Worm (Caenorhabditis elegans): ENCODE results near the gene idh-1.

idh-1 gene

DNA sequence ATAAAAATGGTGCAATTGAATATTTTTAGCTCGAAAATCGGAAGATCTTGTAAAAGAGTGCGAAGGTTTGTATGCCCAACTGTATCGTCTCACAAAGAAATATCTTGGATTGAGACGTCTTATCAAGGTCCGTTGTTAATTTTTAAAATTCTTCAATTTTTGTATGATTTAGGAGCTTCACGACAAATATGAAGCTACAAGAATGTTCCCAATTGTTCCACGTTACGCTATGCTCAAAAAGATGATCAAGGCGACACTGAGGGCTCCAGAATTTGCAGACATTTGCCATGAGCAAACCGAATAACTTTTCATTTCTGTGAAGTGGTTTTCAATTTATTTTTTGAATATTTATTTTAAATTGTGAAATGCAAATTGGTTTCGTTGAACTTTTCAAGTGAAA lies 2.2 kb downstream of the idh-1 start (continued):
- TF ChIP-seq lin-54 (GFP tag; optimal IDR thresholded peaks at IDR 0.05): peak; percentile 27
- TF ChIP-seq Y95B8A.8 (GFP tag; IDR thresholded peaks at IDR 0.05): peak; percentile 88
- TF ChIP-seq madf-3 (GFP tag; IDR thresholded peaks at IDR 0.05): peak; percentile 80
- TF ChIP-seq aptf-3 (GFP tag; IDR thresholded peaks at IDR 0.05): no peak
- peak; percentile 92 for TF ChIP-seq repo-1 (tag; optimal IDR thresholded peaks at IDR 0.05)
- TF ChIP-seq ztf-26 (tag; optimal IDR thresholded peaks at IDR 0.05): peak; percentile 57
- no peak for TF ChIP-seq ztf-18 (tag; optimal IDR thresholded peaks at IDR 0.05)
- no peak for TF ChIP-seq Y79H2A.3 (GFP tag; conservative IDR thresholded peaks at IDR 0.05)
- TF ChIP-seq hsf-1 (GFP tag; IDR thresholded peaks at IDR 0.05): peak; percentile 49; the same call in 1 of the 2 replicates
- TF ChIP-seq nfya-1 (tag; optimal IDR thresholded peaks at IDR 0.05; ENCODE audit: borderline replicate concordance, insufficient read depth): no peak
- no peak for TF ChIP-seq dpl-1 (GFP tag; optimal IDR thresholded peaks at IDR 0.05)
- TF ChIP-seq Y53G8AR.9 (GFP tag; conservative IDR thresholded peaks at IDR 0.05): peak; percentile 82
- TF ChIP-seq atf-7 (tag; optimal IDR thresholded peaks at IDR 0.05): peak; percentile 23
- TF ChIP-seq ekl-4 (GFP tag; IDR thresholded peaks at IDR 0.05): peak; percentile 78; the same call in 1 of the 2 replicates
- TF ChIP-seq athp-1 (tag; optimal IDR thresholded peaks at IDR 0.05): peak; percentile 24
- TF ChIP-seq nfya-2 (GFP tag; IDR thresholded peaks at IDR 0.05): no peak
- peak; percentile 17 for TF ChIP-seq ZK185.1 (tag; optimal IDR thresholded peaks at IDR 0.05; ENCODE audit: poor library complexity, severe bottlenecking)
- no peak for TF ChIP-seq F39B2.1 (GFP tag; IDR thresholded peaks at IDR 0.05)
- peak; percentile 6 for TF ChIP-seq lsl-1 (GFP tag; optimal IDR thresholded peaks at IDR 0.05)
- TF ChIP-seq ztf-6 (GFP tag; IDR thresholded peaks at IDR 0.05): no peak
- TF ChIP-seq egl-18 (GFP tag; IDR thresholded peaks at IDR 0.05): no peak
- TF ChIP-seq lin-26 (GFP tag; IDR thresholded peaks at IDR 0.05): peak; percentile 76
- no peak for TF ChIP-seq cebp-2 (GFP tag; IDR thresholded peaks at IDR 0.05)
- peak; percentile 53; the same call in 1 of the 2 replicates for TF ChIP-seq hmg-20 (GFP tag; IDR thresholded peaks at IDR 0.05)
- peak; percentile 89 for TF ChIP-seq ama-1 (optimal IDR thresholded peaks at IDR 0.05)
- TF ChIP-seq ama-1 (GFP tag; optimal IDR thresholded peaks at IDR 0.05): no peak
- no peak for TF ChIP-seq attf-5 (GFP tag; optimal IDR thresholded peaks at IDR 0.05)
- no peak for TF ChIP-seq snpc-4 (GFP tag; optimal IDR thresholded peaks at IDR 0.05)
- peak in 2 of 4 experiments; percentile 68 to 84 for TF ChIP-seq snpc-4 (tag; optimal IDR thresholded peaks at IDR 0.05)
- TF ChIP-seq K11D2.4 (GFP tag; IDR thresholded peaks at IDR 0.05): no peak
- TF ChIP-seq cebp-1 (GFP tag; IDR thresholded peaks at IDR 0.05): no peak
- peak; percentile 34 for TF ChIP-seq cebp-1 (tag; optimal IDR thresholded peaks at IDR 0.05)
- TF ChIP-seq F10E7.11 (tag; optimal IDR thresholded peaks at IDR 0.05): no peak
- no peak for TF ChIP-seq B0019.2 (GFP tag; conservative IDR thresholded peaks at IDR 0.05)
- peak; percentile 77 for TF ChIP-seq nfyb-1 (GFP tag; IDR thresholded peaks at IDR 0.05)
- TF ChIP-seq die-1 (tag; optimal IDR thresholded peaks at IDR 0.05): peak; percentile 32
- no peak for TF ChIP-seq F33H1.4 (GFP tag; IDR thresholded peaks at IDR 0.05)
- no peak for TF ChIP-seq madf-10 (tag; optimal IDR thresholded peaks at IDR 0.05)

DNA sequence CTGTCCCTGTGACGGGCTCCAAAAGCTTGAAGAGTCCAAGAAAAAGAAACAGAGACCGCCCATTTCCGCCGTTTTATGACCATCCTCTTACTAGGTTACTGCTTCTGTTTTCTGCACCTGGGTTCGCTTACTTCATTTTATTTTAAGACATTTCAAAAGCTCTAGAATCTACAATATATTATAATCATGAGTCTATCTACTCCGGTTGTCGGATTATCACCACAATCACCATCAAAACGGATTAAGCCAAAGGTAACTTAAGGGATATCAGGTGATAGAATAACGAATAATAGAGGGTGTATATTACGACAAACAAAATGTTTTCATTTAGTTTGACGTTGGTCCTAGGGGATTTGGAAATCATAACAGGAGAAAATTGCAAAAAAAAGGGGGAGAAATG lies 8.6 kb downstream of the idh-1 start:
- TF ChIP-seq tbp1 (GFP tag; optimal IDR thresholded peaks at IDR 0.05) (no peak), madf-8 (GFP tag; conservative IDR thresholded peaks at IDR 0.05) (no peak), gei-17 (GFP tag; optimal IDR thresholded peaks at IDR 0.05) (no peak), ceh-58 (GFP tag; IDR thresholded peaks at IDR 0.05) (no peak), Y56A3A.18 (GFP tag; IDR thresholded peaks at IDR 0.05) (no peak), ccch-3 (GFP tag; optimal IDR thresholded peaks at IDR 0.05) (no peak), F57A8.1 (GFP tag; optimal IDR thresholded peaks at IDR 0.05) (no peak), Y53G8AR.9 (GFP tag; conservative IDR thresholded peaks at IDR 0.05) (no peak), ZK185.1 (tag; optimal IDR thresholded peaks at IDR 0.05; ENCODE audit: poor library complexity, severe bottlenecking) (no peak), chd-7 (tag; optimal IDR thresholded peaks at IDR 0.05) (no peak), egrh-3 (GFP tag; IDR thresholded peaks at IDR 0.05) (no peak)

Data from whole organism, young adult.